Worm (Caenorhabditis elegans) whole organism, young adult: ENCODE results near the gene K10D6.3.

Experiments
- ama-1 ChIP-seq, 3 experiments: fragments of 150-350 bp in 1 of 3; sonication (generic microtip) in 2 of 3; optimal IDR thresholded peaks; 2 replicates each; lab custom pipeline; 2014 to 2018; ENCODE audit warnings: missing biosample characterization in 2 of 3, missing genetic modification characterization in 2 of 3, missing genetic modification reagents in 2 of 3
- die-1 ChIP-seq: sonication (generic microtip); optimal IDR thresholded peaks from 2 replicates; lab custom pipeline; 2016; ENCODE audit warnings: missing genotype, mild to moderate bottlenecking, missing genetic modification characterization, missing compliant biosample characterization
- fkh-3 ChIP-seq: sonication (generic microtip); optimal IDR thresholded peaks from 2 replicates; lab custom pipeline; 2016; ENCODE audit warnings: mild to moderate bottlenecking, missing genetic modification characterization, missing compliant biosample characterization
- mes-4 ChIP-seq: sonication (generic microtip); optimal IDR thresholded peaks from 2 replicates; lab custom pipeline; 2016; ENCODE audit warnings: missing genotype, missing genetic modification characterization, missing compliant biosample characterization
- snpc-4 ChIP-seq, 5 experiments: fragments of 150-350 bp in 1 of 5; sonication (generic microtip) in 4 of 5; optimal IDR thresholded peaks; 2 replicates each; lab custom pipeline; 2014 to 2018; ENCODE audit warnings: missing genetic modification characterization in 5 of 5, missing biosample characterization in 3 of 5, antibody characterized with exemption in 2 of 5, mild to moderate bottlenecking in 2 of 5, missing compliant biosample characterization in 2 of 5, missing genotype in 2 of 5, moderate library complexity in 2 of 5, missing genetic modification reagents in 1 of 5
- unc-130 ChIP-seq: sonication (generic microtip); optimal IDR thresholded peaks from 2 replicates; lab custom pipeline; 2016; ENCODE audit warnings: missing genetic modification reagents, missing genetic modification characterization, missing compliant biosample characterization
- ztf-26 ChIP-seq: sonication (generic microtip); optimal IDR thresholded peaks from 2 replicates; lab custom pipeline; 2017; ENCODE audit warnings: missing genetic modification characterization, missing compliant biosample characterization
- ztf-28 ChIP-seq: fragments of 200-800 bp; sonication (Bioruptor generic); IDR thresholded peaks from 2 replicates; pipeline ENCODE4 v1.3.6; 2022; ENCODE audit warnings: missing genetic modification reagents, missing genetic modification characterization, missing compliant biosample characterization

ce11 chrV:11241580-11241979 is 41.2 kb downstream of the K10D6.3 start, which contains the start of gene pgap-1:
- no peak for TF ChIP-seq ztf-28 (GFP tag; lab: Robert Waterston, UW)
- no peak for TF ChIP-seq unc-130
- TF ChIP-seq snpc-4 (GFP tag; optimal IDR thresholded peaks at IDR 0.05; lab: Kevin White, UChicago) = no peak
- TF ChIP-seq snpc-4 (tag; optimal IDR thresholded peaks at IDR 0.05; lab: Kevin White, UChicago) = no peak
- no peak for TF ChIP-seq ztf-26 (tag; lab: Kevin White, UChicago)
- TF ChIP-seq mes-4 (tag; lab: Kevin White, UChicago) = no peak
- TF ChIP-seq die-1 (tag; lab: Kevin White, UChicago) = no peak
- no peak for TF ChIP-seq fkh-3 (tag; lab: Kevin White, UChicago)
- TF ChIP-seq ama-1 (optimal IDR thresholded peaks at IDR 0.05; lab: Kevin White, UChicago) = no peak
- no peak for TF ChIP-seq ama-1 (GFP tag; optimal IDR thresholded peaks at IDR 0.05; lab: Kevin White, UChicago)
